Fruit fly (Drosophila melanogaster): Measurements from ENCODE around the gene CG10300.

Gene CG10300

dm6 chr3R:23735648-23736047 is 24.3 kb downstream of the CG10300 start:
- 0 out of 3 replicates have a peak, but pooled peaks have one; percentile 24 for TF ChIP-seq fd96Ca (GFP tag; IDR thresholded peaks at IDR 0.05)
- no peak for TF ChIP-seq Pif1A (GFP tag; optimal IDR thresholded peaks at IDR 0.05)
- TF ChIP-seq Pif1B (GFP tag; optimal IDR thresholded peaks at IDR 0.05) = no peak

- no peak for TF ChIP-seq CG8301 (tag; optimal IDR thresholded peaks at IDR 0.05)
- TF ChIP-seq D1 (tag; optimal IDR thresholded peaks at IDR 0.05) = no peak
- no peak for TF ChIP-seq CG9948 (tag; optimal IDR thresholded peaks at IDR 0.05)
- TF ChIP-seq CG13204 (GFP tag; optimal IDR thresholded peaks at IDR 0.05) = no peak
- TF ChIP-seq Pif1A (GFP tag; optimal IDR thresholded peaks at IDR 0.05) = no peak
- no peak for TF ChIP-seq CG17806 (tag; optimal IDR thresholded peaks at IDR 0.05)
- no peak for TF ChIP-seq EcR (GFP tag; optimal IDR thresholded peaks at IDR 0.05)
- TF ChIP-seq CG12605 (GFP tag; IDR thresholded peaks at IDR 0.05) = no peak
- TF ChIP-seq fd96Ca (GFP tag; IDR thresholded peaks at IDR 0.05) = no peak
- TF ChIP-seq CG4496 (GFP tag; IDR thresholded peaks at IDR 0.05) = no peak
- no peak for TF ChIP-seq rn (GFP tag; IDR thresholded peaks at IDR 0.05)
- no peak for TF ChIP-seq CG34367 (tag; optimal IDR thresholded peaks at IDR 0.05)
These were observed 25.0 kb downstream of the CG10300 start for dm6 chr3R:23736365-23736764.

- TF ChIP-seq Ets98B (GFP tag; IDR thresholded peaks at IDR 0.05) (no peak), CG17806 (tag; optimal IDR thresholded peaks at IDR 0.05) (peak; percentile 18), Pif1B (GFP tag; optimal IDR thresholded peaks at IDR 0.05) (no peak), fd96Ca (GFP tag; IDR thresholded peaks at IDR 0.05) (no peak), gl (tag; optimal IDR thresholded peaks at IDR 0.05) (no peak), CG15710 (tag; optimal IDR thresholded peaks at IDR 0.05) (peak; percentile 45), CG34367 (tag; optimal IDR thresholded peaks at IDR 0.05) (peak; percentile 17), CG4496 (GFP tag; IDR thresholded peaks at IDR 0.05) (no peak), D1 (tag; optimal IDR thresholded peaks at IDR 0.05) (no peak), CG8301 (tag; optimal IDR thresholded peaks at IDR 0.05) (peak; percentile 65), Snoo (tag; optimal IDR thresholded peaks at IDR 0.05) (no peak), CG14655 (GFP tag; optimal IDR thresholded peaks at IDR 0.05) (peak; percentile 66), EcR (GFP tag; optimal IDR thresholded peaks at IDR 0.05) (no peak), CG8159 (tag; optimal IDR thresholded peaks at IDR 0.05) (peak; percentile 42), CG12605 (GFP tag; IDR thresholded peaks at IDR 0.05) (no peak), Pif1A (GFP tag; optimal IDR thresholded peaks at IDR 0.05) (peak; percentile 51), CG9948 (tag; optimal IDR thresholded peaks at IDR 0.05) (peak; percentile 20)
These were observed 26.6 kb downstream of the CG10300 start for dm6 chr3R:23737676-23738574.

dm6 chr3R:23740968-23741367 is 29.6 kb downstream of the CG10300 start:
- TF ChIP-seq CG15710 (tag; optimal IDR thresholded peaks at IDR 0.05) (no peak), gl (tag; optimal IDR thresholded peaks at IDR 0.05) (no peak), D1 (tag; optimal IDR thresholded peaks at IDR 0.05) (no peak), Pif1B (GFP tag; optimal IDR thresholded peaks at IDR 0.05) (no peak), Pif1A (GFP tag; optimal IDR thresholded peaks at IDR 0.05) (no peak), CG8301 (tag; optimal IDR thresholded peaks at IDR 0.05) (no peak), CG14655 (GFP tag; optimal IDR thresholded peaks at IDR 0.05) (no peak), CG32121 (GFP tag; IDR thresholded peaks at IDR 0.05) (no peak), rn (GFP tag; IDR thresholded peaks at IDR 0.05) (no peak), CG8159 (tag; optimal IDR thresholded peaks at IDR 0.05) (no peak)

dm6 chr3R:23747446-23747845 is 36.1 kb downstream of the CG10300 start:
- TF ChIP-seq Pif1B (GFP tag; optimal IDR thresholded peaks at IDR 0.05) = no peak
- no peak for TF ChIP-seq CG9948 (tag; optimal IDR thresholded peaks at IDR 0.05)
- no peak for TF ChIP-seq fd96Ca (GFP tag; IDR thresholded peaks at IDR 0.05)
- no peak for TF ChIP-seq CG32121 (GFP tag; IDR thresholded peaks at IDR 0.05)
- no peak for TF ChIP-seq CG8159 (tag; optimal IDR thresholded peaks at IDR 0.05)
- TF ChIP-seq CG15710 (tag; optimal IDR thresholded peaks at IDR 0.05) = no peak
- no peak for TF ChIP-seq Ets98B (GFP tag; IDR thresholded peaks at IDR 0.05)
- TF ChIP-seq CG10348 (GFP tag; IDR thresholded peaks at IDR 0.05) = no peak
- TF ChIP-seq gl (tag; optimal IDR thresholded peaks at IDR 0.05) = no peak

dm6 chr3R:23752728-23753127 is 41.4 kb downstream of the CG10300 start, which contains the start of the genes RanBP3 and Rpt5:
Gene RanBP3, minus strand, starts transcription at chr3R:23752834.
Gene Rpt5, plus strand, starts transcription at chr3R:23752876.
- no peak for TF ChIP-seq CG9948 (tag; optimal IDR thresholded peaks at IDR 0.05)
- TF ChIP-seq CG15710 (tag; optimal IDR thresholded peaks at IDR 0.05) = peak; percentile 39
- TF ChIP-seq CG8301 (tag; optimal IDR thresholded peaks at IDR 0.05) = no peak
- no peak for TF ChIP-seq rn (GFP tag; IDR thresholded peaks at IDR 0.05)
- TF ChIP-seq CG32121 (GFP tag; IDR thresholded peaks at IDR 0.05) = peak; percentile 20; the same call in 1 of the 2 replicates
- no peak for TF ChIP-seq CG8159 (tag; optimal IDR thresholded peaks at IDR 0.05)
- no peak for TF ChIP-seq CG13204 (GFP tag; optimal IDR thresholded peaks at IDR 0.05)
- no peak for TF ChIP-seq Pif1A (GFP tag; optimal IDR thresholded peaks at IDR 0.05)
- TF ChIP-seq CG12605 (GFP tag; IDR thresholded peaks at IDR 0.05) = no peak
- peak; percentile 58 for TF ChIP-seq Ets98B (GFP tag; IDR thresholded peaks at IDR 0.05)
- TF ChIP-seq EcR (GFP tag; optimal IDR thresholded peaks at IDR 0.05) = peak; percentile 6
- no peak for TF ChIP-seq Pif1B (GFP tag; optimal IDR thresholded peaks at IDR 0.05)
- no peak for TF ChIP-seq CG10348 (GFP tag; IDR thresholded peaks at IDR 0.05)
- TF ChIP-seq CG34367 (tag; optimal IDR thresholded peaks at IDR 0.05) = no peak
- TF ChIP-seq Snoo (tag; optimal IDR thresholded peaks at IDR 0.05) = peak; percentile 40
- no peak for TF ChIP-seq D1 (tag; optimal IDR thresholded peaks at IDR 0.05)
- no peak for TF ChIP-seq CG14655 (GFP tag; optimal IDR thresholded peaks at IDR 0.05)
- TF ChIP-seq CG4496 (GFP tag; IDR thresholded peaks at IDR 0.05) = peak; percentile 29; the same call in 1 of the 3 replicates
- peak; percentile 6 for TF ChIP-seq CG17806 (tag; optimal IDR thresholded peaks at IDR 0.05)
- TF ChIP-seq gl (tag; optimal IDR thresholded peaks at IDR 0.05) = no peak
- peak; percentile 28; the same call in 1 of the 3 replicates for TF ChIP-seq fd96Ca (GFP tag; IDR thresholded peaks at IDR 0.05)

Data from whole organism, pupa.